Fruit fly (Drosophila melanogaster) whole organism, wandering third instar larva: Measurements from ENCODE around the gene CG3517.

Source experiments
- Abd-B ChIP-seq: fragments of >200 bp; optimal IDR thresholded peaks from 2 replicates; lab custom pipeline; 2017; ENCODE audit warnings: missing biosample characterization, missing genetic modification characterization
- h ChIP-seq: fragments of 200-800 bp; sonication (Bioruptor generic); optimal IDR thresholded peaks from 3 replicates; lab custom pipeline; 2016; ENCODE audit warnings: missing biosample characterization, mild to moderate bottlenecking, missing genetic modification characterization

- TF ChIP-seq Abd-B = no peak
- no peak for TF ChIP-seq h (GFP tag; lab: Kevin White, UChicago)
Observed at dm6 chr3R:19374689-19375088, 50.3 kb downstream of the CG3517 start, which contains the start of gene CG3581.
